Fruit fly (Drosophila melanogaster) whole organism, prepupa: ENCODE data around the gene CG12498.

Experiments
- CG10631 ChIP-seq: fragments of 200-800 bp; sonication (Bioruptor generic); optimal IDR thresholded peaks from 2 replicates; lab custom pipeline; 2016; ENCODE audit warnings: missing biosample characterization, missing genetic modification characterization
- CG8632 ChIP-seq: fragments of 200-800 bp; sonication (Bioruptor generic); optimal IDR thresholded peaks from 3 replicates; lab custom pipeline; 2016; ENCODE audit warnings: missing biosample characterization, missing genetic modification characterization
- Eip75B ChIP-seq: fragments of 200-800 bp; sonication (Bioruptor generic); optimal IDR thresholded peaks from 3 replicates; lab custom pipeline; 2016; ENCODE audit warnings: missing biosample characterization, missing genetic modification characterization
- Eip78C ChIP-seq: fragments of 200-800 bp; sonication (Bioruptor generic); peaks from one replicate; lab custom pipeline; 2016; ENCODE audit warnings: missing biosample characterization, missing genetic modification characterization
- Ets96B ChIP-seq: fragments of 200-800 bp; optimal IDR thresholded peaks from 2 replicates; lab custom pipeline; 2019; ENCODE audit warnings: missing biosample characterization, mild to moderate bottlenecking, missing genetic modification characterization, moderate library complexity
- OdsH ChIP-seq: fragments of 200-800 bp; sonication (Bioruptor generic); optimal IDR thresholded peaks from 3 replicates; lab custom pipeline; 2016; ENCODE audit warnings: missing biosample characterization, missing genetic modification characterization

DNA sequence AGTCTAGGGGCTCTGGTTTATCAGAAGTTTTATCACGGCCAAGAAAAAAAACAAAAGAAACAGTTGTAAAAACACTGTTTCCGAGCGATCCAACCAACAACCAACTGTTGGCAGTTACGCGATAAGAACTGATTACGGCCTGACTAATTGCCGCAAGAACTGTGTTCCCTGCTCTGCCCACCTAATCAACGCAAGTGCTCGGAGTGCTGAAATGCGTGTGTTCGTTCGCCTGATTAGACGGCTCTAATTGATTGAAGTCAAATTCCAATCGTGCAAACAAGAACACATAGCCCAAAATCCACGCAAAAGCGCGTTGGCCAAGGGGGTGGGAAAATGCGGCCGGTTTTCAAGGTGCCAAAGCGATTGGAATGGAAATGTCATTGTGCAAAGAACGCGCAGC is 21.8 kb upstream of the CG12498 start:
- TF ChIP-seq Ets96B (tag; lab: Kevin White, UChicago) (no peak), CG8632 (GFP tag; lab: Kevin White, UChicago) (no peak), CG10631 (no peak), OdsH (no peak), Eip75B (GFP tag; lab: Kevin White, UChicago) (no peak), Eip78C (GFP tag; lab: Kevin White, UChicago) (no peak)
